Worm (Caenorhabditis elegans): ENCODE measurements around the gene ufd-2.

ufd-2 gene

DNA sequence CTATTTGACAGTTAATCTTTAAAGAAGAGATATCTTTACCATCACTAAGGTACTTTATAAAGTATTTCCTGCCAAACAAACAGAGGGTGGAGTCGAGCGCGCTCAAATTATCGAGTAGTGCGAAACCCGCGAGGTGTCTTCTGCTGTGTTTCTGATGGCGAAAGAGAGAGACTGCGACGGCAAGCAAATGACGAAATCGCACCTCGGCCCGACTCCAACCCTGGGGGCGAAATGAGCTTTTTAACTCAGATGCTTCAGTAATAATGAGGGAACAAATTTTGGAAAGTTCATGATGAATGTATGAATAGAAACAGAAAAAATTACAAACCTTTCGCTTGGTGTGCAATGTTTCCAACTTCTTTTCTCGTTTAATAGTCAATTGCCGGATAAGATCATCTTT, 29.0 kb downstream of the ufd-2 start:
- TF ChIP-seq dpl-1 (GFP tag; optimal IDR thresholded peaks at IDR 0.05) (peak; percentile 46 to 57 (median 57)), fkh-8 (tag; optimal IDR thresholded peaks at IDR 0.05) (peak; percentile 42), nhr-11 (tag; optimal IDR thresholded peaks at IDR 0.05) (no peak), nhr-85 (tag) (peak; percentile 92), irx-1 (tag; optimal IDR thresholded peaks at IDR 0.05) (no peak), skn-1 (tag; optimal IDR thresholded peaks at IDR 0.05) (peak; percentile 67), F16B12.6 (tag; optimal IDR thresholded peaks at IDR 0.05) (no peak), unc-30 (tag; optimal IDR thresholded peaks at IDR 0.05) (no peak), ceh-82 (tag; optimal IDR thresholded peaks at IDR 0.05) (peak; percentile 69 to 83 (median 74)), lir-3 (tag; optimal IDR thresholded peaks at IDR 0.05; ENCODE audit: poor library complexity) (no peak), sup-37 (GFP tag; optimal IDR thresholded peaks at IDR 0.05) (no peak), egl-27 (tag; optimal IDR thresholded peaks at IDR 0.05) (peak in 1 of 2 experiments; percentile 6), ceh-63 (GFP tag; optimal IDR thresholded peaks at IDR 0.05) (no peak), snpc-4 (tag; optimal IDR thresholded peaks at IDR 0.05) (peak; percentile 98), elt-2 (tag; optimal IDR thresholded peaks at IDR 0.05) (peak; percentile 78), egl-13 (tag; optimal IDR thresholded peaks at IDR 0.05) (no peak), nhr-47 (tag; optimal IDR thresholded peaks at IDR 0.05) (peak; percentile 84), swsn-7 (tag; optimal IDR thresholded peaks at IDR 0.05) (peak; percentile 78), xbp-1 (tag; optimal IDR thresholded peaks at IDR 0.05) (peak; percentile 63), tbx-2 (tag; optimal IDR thresholded peaks at IDR 0.05) (peak; percentile 51), nhr-90 (tag; optimal IDR thresholded peaks at IDR 0.05; ENCODE audit: poor library complexity) (peak; percentile 85), lin-14 (GFP tag; optimal IDR thresholded peaks at IDR 0.05) (peak; percentile 82), aha-1 (tag; optimal IDR thresholded peaks at IDR 0.05) (no peak), ces-1 (GFP tag; optimal IDR thresholded peaks at IDR 0.05) (no peak), nhr-20 (tag; optimal IDR thresholded peaks at IDR 0.05) (peak; percentile 79), elt-3 (tag; optimal IDR thresholded peaks at IDR 0.05) (peak in 4 of 6 experiments; percentile 4 to 41 (median 32)), grh-1 (GFP tag; IDR thresholded peaks at IDR 0.05) (peak; percentile 62), aly-2 (tag; optimal IDR thresholded peaks at IDR 0.05) (peak; percentile 43), lin-39 (tag; optimal IDR thresholded peaks at IDR 0.05) (peak; percentile 48), zag-1 (tag; optimal IDR thresholded peaks at IDR 0.05) (no peak), lin-13 (GFP tag; optimal IDR thresholded peaks at IDR 0.05) (peak; percentile 34), C16A3.4 (tag; optimal IDR thresholded peaks at IDR 0.05) (peak; percentile 18), mab-9 (GFP tag; IDR thresholded peaks at IDR 0.05) (peak; percentile 38; the same call in 1 of the 2 replicates), unc-86 (tag; optimal IDR thresholded peaks at IDR 0.05) (no peak), pag-3 (tag; optimal IDR thresholded peaks at IDR 0.05; ENCODE audit: borderline replicate concordance, insufficient read depth) (no peak), efl-1 (optimal IDR thresholded peaks at IDR 0.05) (peak; percentile 62 to 70), efl-1 (GFP tag; optimal IDR thresholded peaks at IDR 0.05 in 1 of 2) (peak; percentile 23 to 95), ceh-88 (GFP tag; IDR thresholded peaks at IDR 0.05) (no peak), lsy-2 (tag; optimal IDR thresholded peaks at IDR 0.05) (peak; percentile 59 to 67), ceh-8 (GFP tag; optimal IDR thresholded peaks at IDR 0.05) (peak; percentile 12), ama-1 (optimal IDR thresholded peaks at IDR 0.05) (peak; percentile 73), zip-4 (GFP tag; optimal IDR thresholded peaks at IDR 0.05) (peak; percentile 57), blmp-1 (tag; optimal IDR thresholded peaks at IDR 0.05) (no peak), hpl-2 (GFP tag; optimal IDR thresholded peaks at IDR 0.05) (peak; percentile 62), nhr-19 (GFP tag; conservative IDR thresholded peaks at IDR 0.05) (peak; percentile 85), dsc-1 (tag; optimal IDR thresholded peaks at IDR 0.05) (peak; percentile 49), nhr-28 (tag; optimal IDR thresholded peaks at IDR 0.05) (no peak), vab-15 (tag; optimal IDR thresholded peaks at IDR 0.05) (no peak), lin-15B (tag; optimal IDR thresholded peaks at IDR 0.05) (no peak), lin-35 (GFP tag; optimal IDR thresholded peaks at IDR 0.05) (peak; percentile 49 to 71), jun-1 (tag; optimal IDR thresholded peaks at IDR 0.05) (no peak), nhr-77 (tag; optimal IDR thresholded peaks at IDR 0.05) (peak; percentile 63), fos-1 (tag; optimal IDR thresholded peaks at IDR 0.05) (peak; percentile 41)
